Worm (Caenorhabditis elegans): ENCODE results near the gene ndus-8.
A peak's percentile ranks its signal among the peaks of the same experiment; 100 is the strongest.

The ndus-8 gene

ce11 chrIII:7234148-7234547, at the start of gene ndus-8 (continued):
- TF ChIP-seq dpl-1 (GFP tag; optimal IDR thresholded peaks at IDR 0.05) (peak; percentile 60 to 79 (median 79)), fos-1 (tag; optimal IDR thresholded peaks at IDR 0.05) (no peak), lir-3 (tag; optimal IDR thresholded peaks at IDR 0.05; ENCODE audit: poor library complexity) (peak; percentile 38), swsn-7 (tag; optimal IDR thresholded peaks at IDR 0.05) (peak; percentile 78), pax-3 (tag; optimal IDR thresholded peaks at IDR 0.05) (no peak), zag-1 (tag; optimal IDR thresholded peaks at IDR 0.05) (no peak), nhr-20 (tag; optimal IDR thresholded peaks at IDR 0.05) (peak; percentile 81), unc-130 (tag; optimal IDR thresholded peaks at IDR 0.05) (peak; percentile 90), nhr-90 (tag; optimal IDR thresholded peaks at IDR 0.05; ENCODE audit: poor library complexity) (peak; percentile 78), fkh-10 (GFP tag; optimal IDR thresholded peaks at IDR 0.05) (no peak), elt-3 (tag; optimal IDR thresholded peaks at IDR 0.05) (peak in 1 of 6 experiments; percentile 53), nhr-76 (tag; optimal IDR thresholded peaks at IDR 0.05) (no peak), hlh-17 (GFP tag; optimal IDR thresholded peaks at IDR 0.05; ENCODE audit: borderline replicate concordance) (no peak), grh-1 (GFP tag; IDR thresholded peaks at IDR 0.05) (no peak), tlp-1 (tag; optimal IDR thresholded peaks at IDR 0.05) (no peak), unc-30 (tag; optimal IDR thresholded peaks at IDR 0.05) (no peak), mef-2 (tag; optimal IDR thresholded peaks at IDR 0.05) (no peak), nhr-237 (tag; optimal IDR thresholded peaks at IDR 0.05) (no peak), mab-9 (GFP tag; IDR thresholded peaks at IDR 0.05) (no peak), C16A3.4 (tag; optimal IDR thresholded peaks at IDR 0.05) (peak; percentile 79), nhr-47 (tag; optimal IDR thresholded peaks at IDR 0.05) (peak; percentile 76), ztf-4 (tag; optimal IDR thresholded peaks at IDR 0.05) (no peak), nhr-85 (tag) (peak; percentile 68), efl-1 (optimal IDR thresholded peaks at IDR 0.05) (peak; percentile 65 to 81), efl-1 (GFP tag; optimal IDR thresholded peaks at IDR 0.05 in 1 of 2) (peak; percentile 73 to 96), nhr-84 (tag; optimal IDR thresholded peaks at IDR 0.05) (no peak), elt-2 (tag; optimal IDR thresholded peaks at IDR 0.05) (peak; percentile 35), unc-62 (GFP tag; optimal IDR thresholded peaks at IDR 0.05) (no peak), xbp-1 (tag; optimal IDR thresholded peaks at IDR 0.05) (peak; percentile 74), ceh-88 (GFP tag; IDR thresholded peaks at IDR 0.05) (no peak), C34B4.2 (tag; optimal IDR thresholded peaks at IDR 0.05) (no peak)

- TF ChIP-seq ceh-8 (GFP tag; optimal IDR thresholded peaks at IDR 0.05) (no peak), lin-35 (GFP tag; optimal IDR thresholded peaks at IDR 0.05) (peak in 1 of 2 experiments; percentile 46), lsy-2 (tag; optimal IDR thresholded peaks at IDR 0.05) (peak in 1 of 2 experiments; percentile 77), unc-30 (tag; optimal IDR thresholded peaks at IDR 0.05) (no peak), dpl-1 (GFP tag; optimal IDR thresholded peaks at IDR 0.05) (peak in 1 of 3 experiments; percentile 26), mab-9 (GFP tag; IDR thresholded peaks at IDR 0.05) (no peak), efl-1 (optimal IDR thresholded peaks at IDR 0.05) (peak in 1 of 2 experiments; percentile 29), efl-1 (GFP tag; optimal IDR thresholded peaks at IDR 0.05 in 1 of 2) (no peak), nhr-11 (tag; optimal IDR thresholded peaks at IDR 0.05) (no peak), egl-13 (tag; optimal IDR thresholded peaks at IDR 0.05) (no peak), pax-3 (tag; optimal IDR thresholded peaks at IDR 0.05) (no peak), blmp-1 (tag; optimal IDR thresholded peaks at IDR 0.05) (peak; percentile 5)
Observed at ce11 chrIII:7281179-7281578, 47.2 kb upstream of the ndus-8 start, which contains the start of gene B0361.3. TSS of gene B0361.3 (plus strand) at chrIII:7281462.

- TF ChIP-seq nhr-28 (tag; optimal IDR thresholded peaks at IDR 0.05): no peak
- TF ChIP-seq ceh-90 (tag; optimal IDR thresholded peaks at IDR 0.05): no peak
- no peak for TF ChIP-seq egl-27 (tag; optimal IDR thresholded peaks at IDR 0.05)
- TF ChIP-seq aly-2 (tag; optimal IDR thresholded peaks at IDR 0.05): no peak
- no peak for TF ChIP-seq unc-98 (GFP tag; IDR thresholded peaks at IDR 0.05)
- no peak for TF ChIP-seq C34B4.2 (tag; optimal IDR thresholded peaks at IDR 0.05)
- no peak for TF ChIP-seq fkh-4 (tag; optimal IDR thresholded peaks at IDR 0.05; ENCODE audit: borderline replicate concordance)
- TF ChIP-seq nhr-237 (tag; optimal IDR thresholded peaks at IDR 0.05): no peak
- TF ChIP-seq mab-9 (GFP tag; IDR thresholded peaks at IDR 0.05): no peak
- TF ChIP-seq blmp-1 (tag; optimal IDR thresholded peaks at IDR 0.05): no peak
- peak; percentile 39 to 71 for TF ChIP-seq efl-1 (optimal IDR thresholded peaks at IDR 0.05)
- peak; percentile 62 to 98 for TF ChIP-seq efl-1 (GFP tag; optimal IDR thresholded peaks at IDR 0.05 in 1 of 2)
- TF ChIP-seq tlp-1 (tag; optimal IDR thresholded peaks at IDR 0.05): no peak
- no peak for TF ChIP-seq ztf-11 (tag; optimal IDR thresholded peaks at IDR 0.05)
- TF ChIP-seq elt-2 (tag; optimal IDR thresholded peaks at IDR 0.05): peak; percentile 66
- TF ChIP-seq nhr-77 (tag; optimal IDR thresholded peaks at IDR 0.05): no peak
- peak; percentile 43 for TF ChIP-seq irx-1 (tag; optimal IDR thresholded peaks at IDR 0.05)
- peak; percentile 41 to 65 (median 64) for TF ChIP-seq dpl-1 (GFP tag; optimal IDR thresholded peaks at IDR 0.05)
- peak; percentile 64 for TF ChIP-seq fos-1 (tag; optimal IDR thresholded peaks at IDR 0.05)
- TF ChIP-seq nhr-20 (tag; optimal IDR thresholded peaks at IDR 0.05): peak; percentile 64
- TF ChIP-seq nhr-47 (tag; optimal IDR thresholded peaks at IDR 0.05): peak; percentile 74
- no peak for TF ChIP-seq hlh-4 (tag; optimal IDR thresholded peaks at IDR 0.05)
- no peak for TF ChIP-seq pqm-1 (tag; optimal IDR thresholded peaks at IDR 0.05)
- peak; percentile 40; the same call in 1 of the 2 replicates for TF ChIP-seq nhr-19 (GFP tag; conservative IDR thresholded peaks at IDR 0.05)
Observed at ce11 chrIII:7278491-7278890, 44.5 kb upstream of the ndus-8 start.

Measured in whole organism, L1 larva.